Fruit fly (Drosophila melanogaster) whole organism, embryonic: ENCODE data around the gene Ptpmeg2.
A peak's percentile ranks its signal among the peaks of the same experiment; 100 is the strongest.

Experiments used
- Adf1 ChIP-seq: fragments of 200-800 bp; sonication (Bioruptor generic); IDR thresholded peaks from 2 replicates; pipeline ENCODE4 v1.3.6; 2022; ENCODE audit warnings: missing biosample characterization, missing genetic modification characterization
- Bteb2 ChIP-seq: fragments of 200-800 bp; sonication (Bioruptor generic); optimal IDR thresholded peaks from 2 replicates; lab custom pipeline; 2016; ENCODE audit warnings: missing biosample characterization, missing genetic modification characterization
- CG10431 ChIP-seq: fragments of 200-800 bp; sonication (Bioruptor generic); optimal IDR thresholded peaks from 3 replicates; lab custom pipeline; 2018; ENCODE audit warnings: missing biosample characterization, mild to moderate bottlenecking, missing genetic modification characterization
- CG11093 ChIP-seq: fragments of 200-800 bp; sonication (Bioruptor generic); IDR thresholded peaks from 3 replicates; pipeline ENCODE4 v1.3.6; 2022; ENCODE audit warnings: missing biosample characterization, missing genetic modification characterization
- CG11247 ChIP-seq: fragments of 200-800 bp; sonication (Bioruptor generic); IDR thresholded peaks from 2 replicates; pipeline ENCODE4 v1.3.6; 2022; ENCODE audit warnings: missing biosample characterization, missing genetic modification characterization
- CG12299 ChIP-seq: fragments of 200-800 bp; sonication (Bioruptor generic); optimal IDR thresholded peaks from 2 replicates; lab custom pipeline; 2018; ENCODE audit warnings: missing biosample characterization, mild to moderate bottlenecking, missing genetic modification characterization
- CG13624 ChIP-seq: fragments of 200-800 bp; sonication (Bioruptor generic); optimal IDR thresholded peaks from 2 replicates; lab custom pipeline; 2016; ENCODE audit warnings: missing biosample characterization, missing genetic modification characterization
- CG14860 ChIP-seq: fragments of 200-800 bp; sonication (Bioruptor generic); IDR thresholded peaks from 3 replicates; pipeline ENCODE4 v1.3.6; 2022; ENCODE audit warnings: missing biosample characterization, missing genetic modification characterization; ENCODE audit not compliant: partially characterized antibody
- CG17802 ChIP-seq: fragments of 200-800 bp; sonication (Bioruptor generic); optimal IDR thresholded peaks from 2 replicates; lab custom pipeline; 2018; ENCODE audit warnings: missing biosample characterization, mild to moderate bottlenecking, missing genetic modification characterization, moderate library complexity
- CG2202 ChIP-seq: fragments of 200-800 bp; sonication (Bioruptor generic); optimal IDR thresholded peaks from 2 replicates; lab custom pipeline; 2018; ENCODE audit warnings: missing biosample characterization, mild to moderate bottlenecking, missing genetic modification characterization
- CG30431 ChIP-seq: fragments of 200-800 bp; sonication (Bioruptor generic); optimal IDR thresholded peaks from 2 replicates; lab custom pipeline; 2017; ENCODE audit warnings: missing biosample characterization, missing genetic modification characterization
- CG3995 ChIP-seq: fragments of 200-800 bp; sonication (Bioruptor generic); optimal IDR thresholded peaks from 3 replicates; lab custom pipeline; 2016; ENCODE audit warnings: missing biosample characterization, missing genetic modification characterization
- CG4282 ChIP-seq: fragments of 200-800 bp; sonication (Bioruptor generic); optimal IDR thresholded peaks from 2 replicates; lab custom pipeline; 2016; ENCODE audit warnings: missing biosample characterization, missing genetic modification characterization
- CG6175 ChIP-seq: fragments of 200-800 bp; sonication (Bioruptor generic); IDR thresholded peaks from 3 replicates; pipeline ENCODE4 v1.3.6; 2022; ENCODE audit warnings: missing biosample characterization, missing genetic modification characterization
- CG6854 ChIP-seq: fragments of 200-800 bp; sonication (Bioruptor generic); optimal IDR thresholded peaks from 3 replicates; lab custom pipeline; 2017; ENCODE audit warnings: missing biosample characterization, mild to moderate bottlenecking, missing genetic modification characterization
- CG7786 ChIP-seq: fragments of 200-800 bp; sonication (Bioruptor generic); optimal IDR thresholded peaks from 2 replicates; lab custom pipeline; 2016; ENCODE audit warnings: missing biosample characterization, missing genetic modification characterization
- CG9876 ChIP-seq: fragments of 200-800 bp; sonication (Bioruptor generic); optimal IDR thresholded peaks from 2 replicates; lab custom pipeline; 2016; ENCODE audit warnings: missing biosample characterization, missing genetic modification characterization
- Chrac-16 ChIP-seq: fragments of 200-800 bp; sonication (Bioruptor generic); optimal IDR thresholded peaks from 3 replicates; lab custom pipeline; 2016; ENCODE audit warnings: missing biosample characterization, missing genetic modification characterization
- D19B ChIP-seq: fragments of 200-800 bp; sonication (Bioruptor generic); optimal IDR thresholded peaks from 2 replicates; lab custom pipeline; 2017; ENCODE audit warnings: missing biosample characterization, mild to moderate bottlenecking, missing genetic modification characterization
- Drgx ChIP-seq: fragments of 200-800 bp; sonication (Bioruptor generic); IDR thresholded peaks from 2 replicates; pipeline ENCODE4 v1.3.6; 2022; ENCODE audit warnings: missing biosample characterization, missing genetic modification characterization
- Fer3 ChIP-seq: fragments of 200-800 bp; sonication (Bioruptor generic); optimal IDR thresholded peaks from 2 replicates; lab custom pipeline; 2018; ENCODE audit warnings: missing biosample characterization, mild to moderate bottlenecking, missing genetic modification characterization, moderate library complexity
- Gsc ChIP-seq: fragments of 200-800 bp; sonication (Bioruptor generic); IDR thresholded peaks from 2 replicates; pipeline ENCODE4 v1.3.6; 2022; ENCODE audit warnings: missing biosample characterization, missing genetic modification characterization
- Gug ChIP-seq: fragments of 200-800 bp; sonication (Bioruptor generic); IDR thresholded peaks from 4 replicates; pipeline ENCODE4 v1.3.6; 2022; ENCODE audit warnings: missing biosample characterization, missing genetic modification characterization
- Hr3 ChIP-seq: fragments of 200-800 bp; sonication (Bioruptor generic); optimal IDR thresholded peaks from 3 replicates; lab custom pipeline; 2016; ENCODE audit warnings: missing biosample characterization, missing genetic modification characterization
- Hsf ChIP-seq: fragments of 200-800 bp; sonication (Bioruptor generic); optimal IDR thresholded peaks from 3 replicates; lab custom pipeline; 2016; ENCODE audit warnings: missing biosample characterization, missing genetic modification characterization
- Nf-YB ChIP-seq: fragments of 200-800 bp; sonication (Bioruptor generic); optimal IDR thresholded peaks from 3 replicates; lab custom pipeline; 2019; ENCODE audit warnings: missing biosample characterization, mild to moderate bottlenecking, missing genetic modification characterization, moderate library complexity
- NfI ChIP-seq: fragments of 200-800 bp; sonication (Bioruptor generic); optimal IDR thresholded peaks from 3 replicates; lab custom pipeline; 2018; ENCODE audit warnings: missing biosample characterization, mild to moderate bottlenecking, missing genetic modification characterization, moderate library complexity
- Trl ChIP-seq, 3 experiments: fragments of >200 bp in 2 of 3; fragments of 200-800 bp in 1 of 3; sonication (Bioruptor generic) in 1 of 3; optimal IDR thresholded peaks; 2 replicates in 1 of 3; 3 replicates in 2 of 3; lab custom pipeline; 2016 to 2017; ENCODE audit warnings: missing biosample characterization in 1 of 3, missing genetic modification characterization in 1 of 3
- al ChIP-seq: fragments of 200-800 bp; sonication (Bioruptor generic); IDR thresholded peaks from 2 replicates; pipeline ENCODE4 v1.3.6; 2022; ENCODE audit warnings: missing biosample characterization, missing genetic modification characterization
- ash1 ChIP-seq: fragments of 200-800 bp; sonication (Bioruptor generic); optimal IDR thresholded peaks from 2 replicates; lab custom pipeline; 2018; ENCODE audit warnings: missing biosample characterization, mild to moderate bottlenecking, missing genetic modification characterization
- bbx ChIP-seq: fragments of 200-800 bp; sonication (Bioruptor generic); IDR thresholded peaks from 2 replicates; pipeline ENCODE4 v1.3.6; 2022; ENCODE audit warnings: missing biosample characterization, missing genetic modification characterization; ENCODE audit not compliant: partially characterized antibody
- chif ChIP-seq, 2 experiments: fragments of 200-800 bp; sonication (Bioruptor generic); optimal IDR thresholded peaks; 3 replicates each; lab custom pipeline; 2016; ENCODE audit warnings: missing biosample characterization in 2 of 2, missing genetic modification characterization in 2 of 2
- crol ChIP-seq: fragments of 200-800 bp; sonication (Bioruptor generic); IDR thresholded peaks from 2 replicates; pipeline ENCODE4 v1.3.6; 2022; ENCODE audit warnings: missing biosample characterization, missing genetic modification characterization
- da ChIP-seq: fragments of 200-800 bp; sonication (Bioruptor generic); optimal IDR thresholded peaks from 2 replicates; lab custom pipeline; 2016; ENCODE audit warnings: missing biosample characterization, missing genetic modification characterization
- dpn ChIP-seq, 2 experiments: fragments of 200-800 bp; sonication (Bioruptor generic); optimal IDR thresholded peaks; 3 replicates each; lab custom pipeline; 2016; ENCODE audit warnings: missing biosample characterization in 2 of 2, missing genetic modification characterization in 2 of 2
- fu2 ChIP-seq: fragments of 200-800 bp; sonication (Bioruptor generic); optimal IDR thresholded peaks from 2 replicates; lab custom pipeline; 2016; ENCODE audit warnings: missing biosample characterization, missing genetic modification characterization
- gsb ChIP-seq: fragments of 200-800 bp; sonication (Bioruptor generic); IDR thresholded peaks from 2 replicates; pipeline ENCODE4 v1.3.6; 2022; ENCODE audit warnings: missing biosample characterization, missing genetic modification characterization
- hth ChIP-seq: fragments of >200 bp; optimal IDR thresholded peaks from 2 replicates; lab custom pipeline; 2017; ENCODE audit warnings: inconsistent platforms
- ind ChIP-seq: fragments of 200-800 bp; sonication (Bioruptor generic); optimal IDR thresholded peaks from 3 replicates; lab custom pipeline; 2016; ENCODE audit warnings: missing biosample characterization, missing genetic modification characterization
- lab ChIP-seq: fragments of 200-800 bp; sonication (Bioruptor generic); optimal IDR thresholded peaks from 3 replicates; lab custom pipeline; 2017; ENCODE audit warnings: missing biosample characterization, missing genetic modification characterization, mild to moderate bottlenecking, moderate library complexity, missing genetic modification reagents
- lov ChIP-seq, 2 experiments: fragments of 200-800 bp in 1 of 2; fragments of >200 bp in 1 of 2; sonication (Bioruptor generic) in 1 of 2; IDR thresholded peaks in 1 of 2; optimal IDR thresholded peaks in 1 of 2; 2 replicates in 1 of 2; 3 replicates in 1 of 2; pipeline versions ENCODE4 v1.3.6 to Lab custom; 2017 to 2022; ENCODE audit warnings: missing biosample characterization in 1 of 2, missing genetic modification characterization in 1 of 2
- sim ChIP-seq: fragments of 200-800 bp; sonication (Bioruptor generic); IDR thresholded peaks from 2 replicates; pipeline ENCODE4 v1.3.6; 2022; ENCODE audit warnings: missing biosample characterization, missing genetic modification characterization
- slp2 ChIP-seq: fragments of 200-800 bp; sonication (Bioruptor generic); optimal IDR thresholded peaks from 2 replicates; lab custom pipeline; 2016; ENCODE audit warnings: missing biosample characterization, missing genetic modification characterization
- tap ChIP-seq: fragments of 200-800 bp; optimal IDR thresholded peaks from 3 replicates; lab custom pipeline; 2019; ENCODE audit warnings: missing biosample characterization, mild to moderate bottlenecking, missing genetic modification characterization, moderate library complexity
- tll ChIP-seq, 2 experiments: fragments of 200-800 bp in 1 of 2; fragments of >200 bp in 1 of 2; sonication (Bioruptor generic) in 1 of 2; optimal IDR thresholded peaks; 2 replicates each; lab custom pipeline; 2017 to 2019; ENCODE audit warnings: missing biosample characterization in 2 of 2, missing genetic modification characterization in 2 of 2, mild to moderate bottlenecking in 1 of 2, moderate library complexity in 1 of 2
- tx ChIP-seq: fragments of 200-800 bp; sonication (Bioruptor generic); optimal IDR thresholded peaks from 2 replicates; lab custom pipeline; 2016; ENCODE audit warnings: missing biosample characterization, missing genetic modification characterization
- usp ChIP-seq: fragments of >200 bp; optimal IDR thresholded peaks from 2 replicates; lab custom pipeline; 2017; ENCODE audit warnings: missing biosample characterization, missing genetic modification characterization
- yki ChIP-seq: fragments of >200 bp; optimal IDR thresholded peaks from 3 replicates; lab custom pipeline; 2018
- z ChIP-seq: fragments of 200-800 bp; sonication (Bioruptor generic); IDR thresholded peaks from 3 replicates; pipeline ENCODE4 v1.3.6; 2022; ENCODE audit warnings: missing biosample characterization, missing genetic modification characterization

Ptpmeg2 gene

dm6 chrX:9685568-9686413 is 26.8 kb upstream of the Ptpmeg2 start (continued):
- TF ChIP-seq chif (GFP tag; optimal IDR thresholded peaks at IDR 0.05; lab: Kevin White, UChicago) (peak; percentile 56 to 58), ash1 (GFP tag; lab: Kevin White, UChicago) (no peak), hth (lab: Kevin White, UChicago) (no peak), Nf-YB (GFP tag; lab: Kevin White, UChicago) (peak; percentile 47), da (peak; percentile 25), CG7786 (GFP tag; lab: Kevin White, UChicago) (peak; percentile 72), crol (GFP tag; lab: Robert Waterston, UW) (no peak), CG10431 (GFP tag; lab: Kevin White, UChicago) (no peak), CG9876 (peak; percentile 36), Bteb2 (peak; percentile 57), D19B (GFP tag; lab: Kevin White, UChicago) (peak; percentile 17), CG11247 (GFP tag; lab: Robert Waterston, UW) (0 out of 2 replicates have a peak, but pooled peaks have one; percentile 44), CG3995 (GFP tag; lab: Kevin White, UChicago) (peak; percentile 99), Gsc (GFP tag; lab: Robert Waterston, UW) (no peak), CG17802 (tag; lab: Kevin White, UChicago) (no peak), CG6175 (no peak), Hr3 (peak; percentile 62), CG14860 (GFP tag; lab: Robert Waterston, UW) (no peak), lov (optimal IDR thresholded peaks at IDR 0.05; lab: Kevin White, UChicago) (no peak), lov (GFP tag; IDR thresholded peaks at IDR 0.05; lab: Robert Waterston, UW) (no peak), Drgx (GFP tag; lab: Robert Waterston, UW) (no peak), fu2 (peak; percentile 55), CG12299 (tag; lab: Kevin White, UChicago) (no peak), al (peak; percentile 45; the same call in 1 of the 2 replicates), CG13624 (peak; percentile 76), Fer3 (tag; lab: Kevin White, UChicago) (peak; percentile 55), usp (GFP tag; lab: Kevin White, UChicago) (no peak), yki (peak; percentile 41), Hsf (GFP tag; lab: Kevin White, UChicago) (peak; percentile 68), CG11093 (GFP tag; lab: Robert Waterston, UW) (no peak), ind (GFP tag; lab: Kevin White, UChicago) (peak; percentile 63), Gug (GFP tag; lab: Robert Waterston, UW) (peak; percentile 46; the same call in 1 of the 4 replicates), CG30431 (GFP tag; lab: Kevin White, UChicago) (no peak), lab (peak; percentile 58), CG4282 (no peak), NfI (peak; percentile 58), dpn (GFP tag; optimal IDR thresholded peaks at IDR 0.05; lab: Kevin White, UChicago) (peak; percentile 57 to 64), Adf1 (GFP tag; lab: Robert Waterston, UW) (no peak), Trl (optimal IDR thresholded peaks at IDR 0.05; lab: Kevin White, UChicago) (peak; percentile 73 to 85), Trl (GFP tag; optimal IDR thresholded peaks at IDR 0.05; lab: Kevin White, UChicago) (peak; percentile 33), tap (tag; lab: Kevin White, UChicago) (no peak), gsb (no peak), sim (GFP tag; lab: Robert Waterston, UW) (no peak), tx (peak; percentile 61), Chrac-16 (GFP tag; lab: Kevin White, UChicago) (peak; percentile 43), slp2 (GFP tag; lab: Kevin White, UChicago) (peak; percentile 33), z (GFP tag; lab: Robert Waterston, UW) (no peak), tll (GFP tag; optimal IDR thresholded peaks at IDR 0.05; lab: Kevin White, UChicago) (peak in 1 of 2 experiments; percentile 32), bbx (GFP tag; lab: Robert Waterston, UW) (no peak), CG2202 (tag; lab: Kevin White, UChicago) (peak; percentile 14), CG6854 (GFP tag; lab: Kevin White, UChicago) (peak; percentile 9)
